Fruit fly (Drosophila melanogaster) whole organism, pupa: ENCODE measurements around the gene REPTOR.

Source experiments
- CG13204 ChIP-seq: fragments of 200-800 bp; sonication (Bioruptor generic); optimal IDR thresholded peaks from 2 replicates; lab custom pipeline; 2018; ENCODE audit warnings: missing biosample characterization, mild to moderate bottlenecking, missing genetic modification characterization, moderate library complexity
- CG14655 ChIP-seq: fragments of 200-800 bp; sonication (Bioruptor generic); optimal IDR thresholded peaks from 3 replicates; lab custom pipeline; 2017; ENCODE audit warnings: mild to moderate bottlenecking, missing biosample characterization, missing genetic modification reagents, missing genetic modification characterization
- CG15710 ChIP-seq: fragments of 200-800 bp; sonication (Bioruptor generic); optimal IDR thresholded peaks from 2 replicates; lab custom pipeline; 2018; ENCODE audit warnings: missing biosample characterization, mild to moderate bottlenecking, missing genetic modification characterization, moderate library complexity
- CG17806 ChIP-seq: fragments of 200-800 bp; sonication (Bioruptor generic); optimal IDR thresholded peaks from 2 replicates; lab custom pipeline; 2018; ENCODE audit warnings: missing biosample characterization, mild to moderate bottlenecking, missing genetic modification characterization, moderate library complexity
- CG34367 ChIP-seq: fragments of 200-800 bp; sonication (Bioruptor generic); optimal IDR thresholded peaks from 2 replicates; lab custom pipeline; 2018; ENCODE audit warnings: missing biosample characterization, mild to moderate bottlenecking, missing genetic modification characterization
- CG4496 ChIP-seq: fragments of 200-800 bp; sonication (Bioruptor generic); IDR thresholded peaks from 3 replicates; pipeline ENCODE4 v1.3.6; 2022; ENCODE audit warnings: missing biosample characterization, missing genetic modification characterization
- CG8159 ChIP-seq: fragments of 200-800 bp; sonication (Bioruptor generic); optimal IDR thresholded peaks from 3 replicates; lab custom pipeline; 2018; ENCODE audit warnings: missing biosample characterization, mild to moderate bottlenecking, missing genetic modification characterization, moderate library complexity
- CG8301 ChIP-seq: fragments of 200-800 bp; sonication (Bioruptor generic); optimal IDR thresholded peaks from 2 replicates; lab custom pipeline; 2018; ENCODE audit warnings: missing biosample characterization, mild to moderate bottlenecking, missing genetic modification characterization
- CG9948 ChIP-seq: fragments of 200-800 bp; sonication (Bioruptor generic); optimal IDR thresholded peaks from 2 replicates; lab custom pipeline; 2018; ENCODE audit warnings: missing biosample characterization, mild to moderate bottlenecking, missing genetic modification characterization, moderate library complexity
- D1 ChIP-seq: fragments of 200-800 bp; sonication (Bioruptor generic); optimal IDR thresholded peaks from 2 replicates; lab custom pipeline; 2018; ENCODE audit warnings: missing biosample characterization, mild to moderate bottlenecking, missing genetic modification characterization, moderate library complexity
- EcR ChIP-seq: fragments of 200-800 bp; sonication (Bioruptor generic); optimal IDR thresholded peaks from 3 replicates; lab custom pipeline; 2019; ENCODE audit warnings: missing biosample characterization, missing genetic modification characterization, mild to moderate bottlenecking, moderate library complexity, missing genetic modification reagents
- Ets98B ChIP-seq: fragments of 200-800 bp; sonication (Bioruptor generic); IDR thresholded peaks from 2 replicates; pipeline ENCODE4 v1.3.6; 2022; ENCODE audit warnings: missing biosample characterization, missing genetic modification characterization
- Pif1A ChIP-seq: fragments of 200-800 bp; sonication (Bioruptor generic); optimal IDR thresholded peaks from 3 replicates; lab custom pipeline; 2016; ENCODE audit warnings: missing biosample characterization, missing genetic modification characterization
- Pif1B ChIP-seq: fragments of 200-800 bp; sonication (Bioruptor generic); optimal IDR thresholded peaks from 3 replicates; lab custom pipeline; 2016; ENCODE audit warnings: missing biosample characterization, missing genetic modification characterization
- Snoo ChIP-seq: fragments of 200-800 bp; sonication (Bioruptor generic); optimal IDR thresholded peaks from 3 replicates; lab custom pipeline; 2017; ENCODE audit warnings: missing biosample characterization, mild to moderate bottlenecking, missing genetic modification characterization, inconsistent platforms
- fd96Ca ChIP-seq: fragments of 200-800 bp; sonication (Bioruptor generic); IDR thresholded peaks from 3 replicates; pipeline ENCODE4 v1.3.6; 2022; ENCODE audit warnings: missing biosample characterization, missing genetic modification characterization
- gl ChIP-seq: fragments of 200-800 bp; sonication (Bioruptor generic); optimal IDR thresholded peaks from 2 replicates; lab custom pipeline; 2018; ENCODE audit warnings: missing biosample characterization, mild to moderate bottlenecking, missing genetic modification characterization
- rn ChIP-seq: fragments of 200-800 bp; sonication (Bioruptor generic); IDR thresholded peaks from 2 replicates; pipeline ENCODE4 v1.3.6; 2022; ENCODE audit warnings: missing biosample characterization, missing genetic modification characterization

Gene REPTOR

DNA sequence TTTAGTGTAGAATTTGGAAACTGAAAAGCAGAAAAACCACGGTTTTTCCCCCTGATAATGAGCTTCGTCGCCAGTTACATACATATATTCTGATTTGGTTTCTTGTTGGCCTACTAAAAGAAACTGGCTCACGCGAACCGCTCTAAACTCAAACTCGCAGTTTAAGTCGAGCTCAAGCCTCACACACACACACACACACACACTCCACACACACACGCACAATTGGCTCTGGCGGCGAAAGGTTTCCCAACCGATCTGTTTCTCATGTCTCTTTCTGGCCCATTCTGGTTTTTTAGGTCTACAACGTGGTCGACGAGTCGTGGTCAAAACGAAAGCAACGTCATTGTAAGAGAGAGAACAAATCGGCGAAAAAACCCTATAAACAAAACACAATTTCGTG lies 7.6 kb upstream of the REPTOR start:
- no peak for TF ChIP-seq Ets98B (GFP tag; lab: Robert Waterston, UW)
- TF ChIP-seq CG4496 (GFP tag; lab: Robert Waterston, UW): no peak
- TF ChIP-seq CG9948 (tag; lab: Kevin White, UChicago): no peak
- TF ChIP-seq Snoo (tag; lab: Kevin White, UChicago): no peak
- no peak for TF ChIP-seq CG15710
- peak; percentile 4 for TF ChIP-seq EcR (GFP tag; lab: Kevin White, UChicago)
- TF ChIP-seq fd96Ca (GFP tag; lab: Robert Waterston, UW): no peak

DNA sequence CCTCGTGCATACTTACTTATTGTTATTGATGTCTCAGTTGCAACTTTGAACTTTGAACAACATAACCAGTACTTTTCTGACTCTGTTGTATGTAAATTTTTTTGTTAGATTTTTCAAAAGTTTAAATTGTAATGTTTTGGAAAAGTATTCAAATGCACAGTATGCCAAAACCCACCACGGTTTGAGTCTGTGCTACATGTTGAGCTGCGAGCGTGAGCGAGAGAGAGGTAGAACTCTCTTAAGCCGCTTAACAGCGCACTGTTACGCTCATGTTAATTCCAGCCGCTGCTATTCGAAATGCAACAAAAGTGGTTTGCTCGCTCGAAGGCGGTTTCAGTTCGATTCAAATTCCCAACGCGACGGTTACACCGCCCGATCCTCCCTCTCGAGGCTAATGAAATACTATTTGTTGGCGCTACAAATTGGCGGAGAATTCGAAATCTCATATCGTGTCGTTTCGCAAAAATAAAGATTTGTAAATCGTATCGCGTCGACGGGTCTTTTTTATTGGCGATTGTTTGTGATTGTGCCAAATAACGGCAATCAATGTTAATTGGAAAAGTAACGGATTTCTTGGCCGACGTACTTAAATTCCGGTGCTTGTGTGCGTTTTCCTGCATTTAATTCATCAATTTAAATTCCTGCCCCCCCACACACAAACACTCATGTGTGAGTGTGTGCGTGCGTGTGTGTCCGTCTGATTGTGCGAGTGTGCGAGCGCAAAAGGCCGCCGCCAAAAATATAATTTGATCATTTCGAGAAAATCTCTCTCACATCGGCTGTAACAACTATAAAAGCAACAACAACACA lies 6.4 kb upstream of the REPTOR start:
- TF ChIP-seq CG8159 (no peak), Snoo (tag; lab: Kevin White, UChicago) (peak; percentile 14), EcR (GFP tag; lab: Kevin White, UChicago) (peak; percentile 23), CG13204 (GFP tag; lab: Kevin White, UChicago) (peak; percentile 13)

DNA sequence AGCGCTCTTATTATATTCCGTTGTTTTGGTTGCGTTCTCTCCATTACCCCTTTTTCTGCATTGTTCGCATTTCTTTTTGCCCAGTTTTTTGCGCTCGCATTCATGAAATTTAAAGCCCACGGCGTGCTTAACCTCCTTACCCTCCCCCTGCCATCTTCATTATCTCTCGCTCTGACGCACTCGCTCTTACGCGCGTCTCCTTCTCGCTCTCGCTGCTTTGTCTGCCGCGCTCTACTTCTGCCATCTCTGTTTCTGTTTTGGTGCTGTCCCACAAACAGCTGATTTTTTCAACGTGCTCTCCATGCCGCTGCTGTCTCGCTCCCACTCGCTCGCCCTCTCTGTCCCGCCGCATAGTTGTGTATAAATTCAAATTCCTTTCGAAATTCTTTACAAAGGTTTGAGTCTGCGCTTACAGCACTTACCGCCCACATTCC lies 3.8 kb upstream of the REPTOR start:
- TF ChIP-seq CG8301 (tag; lab: Kevin White, UChicago) (no peak), EcR (GFP tag; lab: Kevin White, UChicago) (peak; percentile 64), CG34367 (tag; lab: Kevin White, UChicago) (peak; percentile 8), CG15710 (peak; percentile 3), Pif1A (GFP tag; lab: Kevin White, UChicago) (peak; percentile 10), Ets98B (GFP tag; lab: Robert Waterston, UW) (no peak), CG13204 (GFP tag; lab: Kevin White, UChicago) (peak; percentile 63), Snoo (tag; lab: Kevin White, UChicago) (peak; percentile 39)

DNA sequence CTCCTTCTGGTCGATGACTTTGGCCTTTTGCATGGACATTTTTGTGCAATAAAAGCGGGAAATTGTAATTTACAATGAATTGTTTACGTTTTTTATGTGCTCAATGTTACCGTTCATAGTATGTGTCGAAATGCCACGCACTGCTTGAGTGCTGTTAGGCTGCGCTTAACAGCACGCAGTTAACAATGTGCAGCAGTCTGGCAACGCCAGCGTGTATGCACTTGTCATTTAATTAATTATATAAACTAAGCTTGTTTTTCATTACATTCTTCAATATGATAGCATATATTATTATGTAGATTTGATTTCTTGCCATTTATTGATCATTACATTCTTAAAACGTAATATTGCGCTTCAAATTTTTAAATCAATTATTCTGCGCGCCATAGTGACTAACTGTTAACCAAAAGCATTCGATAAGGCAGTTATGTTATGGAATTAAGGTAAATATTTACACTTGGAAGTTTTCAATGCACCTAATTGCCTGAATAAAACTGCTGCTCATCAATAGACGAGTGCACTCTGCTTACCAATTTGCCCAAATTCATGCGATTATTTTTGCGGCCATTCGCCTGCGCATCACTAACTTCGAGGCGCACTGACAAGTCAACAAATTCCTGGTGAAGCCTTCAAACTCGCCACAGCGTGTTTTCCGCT lies 2.5 kb upstream of the REPTOR start, which contains the start of the genes CG13625 and mld:
Gene CG13625, minus strand, starts transcription at position 119 of the 657 bp plus-strand sequence.
Gene mld, plus strand, starts transcription at position 612 of the 657 bp plus-strand sequence.
- peak; percentile 6 for TF ChIP-seq Pif1B
- TF ChIP-seq CG4496 (GFP tag; lab: Robert Waterston, UW): no peak
- TF ChIP-seq Pif1A (GFP tag; lab: Kevin White, UChicago): peak; percentile 12

DNA sequence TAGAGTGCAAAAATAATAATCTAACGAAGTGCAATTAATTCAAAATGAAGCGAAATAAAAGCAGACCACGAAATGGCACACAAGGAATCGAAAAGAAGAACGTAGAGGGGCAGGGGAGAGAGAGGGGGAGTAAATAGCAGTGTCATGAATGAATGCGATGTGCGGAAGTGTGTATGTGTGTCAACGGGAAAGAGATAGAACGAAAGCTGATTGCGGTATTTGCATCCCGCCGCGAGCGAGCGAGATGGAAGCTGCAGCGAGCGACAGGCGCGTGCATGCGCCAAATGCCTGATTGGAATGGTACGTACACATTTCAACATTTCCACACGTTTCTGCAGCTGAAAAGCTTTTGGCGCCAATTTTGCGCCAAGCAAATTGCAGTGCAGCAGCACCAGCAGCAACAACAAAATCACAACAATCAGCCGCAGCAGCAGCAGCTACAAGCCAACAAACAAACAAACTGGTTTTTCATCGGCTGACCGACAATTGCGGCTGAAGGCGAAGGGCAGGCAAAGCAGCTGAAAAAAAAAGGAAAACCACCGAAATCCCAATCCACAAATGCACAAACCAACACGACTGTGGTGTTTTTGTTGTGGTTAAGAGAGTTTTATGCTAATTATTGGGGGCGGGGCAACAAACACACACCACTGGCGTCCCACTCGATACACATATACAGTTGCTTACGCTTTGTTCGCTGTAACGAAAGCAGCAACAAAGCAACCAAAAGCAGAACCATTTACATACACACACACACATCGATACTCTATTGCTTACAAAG lies 584 bp downstream of the REPTOR start:
- peak; percentile 41 for TF ChIP-seq D1 (tag; lab: Kevin White, UChicago)
- no peak for TF ChIP-seq fd96Ca (GFP tag; lab: Robert Waterston, UW)
- peak; percentile 75 for TF ChIP-seq CG13204 (GFP tag; lab: Kevin White, UChicago)
- peak; percentile 11 for TF ChIP-seq CG14655
- peak; percentile 12 for TF ChIP-seq EcR (GFP tag; lab: Kevin White, UChicago)

DNA sequence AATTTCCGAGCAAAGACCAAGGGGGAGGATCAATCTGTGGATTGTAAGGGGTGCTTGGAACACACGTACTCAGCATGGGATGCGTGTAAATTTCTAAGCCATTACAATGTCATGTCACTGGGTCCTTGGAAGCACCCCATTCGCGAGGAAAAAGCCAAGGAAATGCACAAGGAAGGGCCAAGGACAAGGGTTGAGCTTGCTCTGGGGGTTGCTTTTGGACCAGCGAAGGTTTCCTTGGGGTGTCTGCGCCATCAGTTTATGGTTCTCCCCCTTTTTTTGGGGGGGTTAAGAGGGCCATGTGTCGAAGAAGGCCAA lies 1.7 kb downstream of the REPTOR start:
- TF ChIP-seq Snoo (tag; lab: Kevin White, UChicago): no peak
- TF ChIP-seq, all 21 proteins: peak for 0

- TF ChIP-seq CG13204 (GFP tag; lab: Kevin White, UChicago) (no peak), Ets98B (GFP tag; lab: Robert Waterston, UW) (no peak), CG8159 (peak; percentile 21), CG17806 (tag; lab: Kevin White, UChicago) (no peak), Snoo (tag; lab: Kevin White, UChicago) (peak; percentile 7), CG14655 (no peak)
Measured at dm6 chr3R:24580067-24580962, 2.3 kb downstream of the REPTOR start.

dm6 chr3R:24577355-24577754 lies 5.3 kb downstream of the REPTOR start:
- TF ChIP-seq CG13204 (GFP tag; lab: Kevin White, UChicago) (no peak), rn (GFP tag; lab: Robert Waterston, UW) (no peak), gl (tag; lab: Kevin White, UChicago) (no peak)
